Fruit fly (Drosophila melanogaster): ENCODE measurements around the gene CG4592.

Gene CG4592

DNA sequence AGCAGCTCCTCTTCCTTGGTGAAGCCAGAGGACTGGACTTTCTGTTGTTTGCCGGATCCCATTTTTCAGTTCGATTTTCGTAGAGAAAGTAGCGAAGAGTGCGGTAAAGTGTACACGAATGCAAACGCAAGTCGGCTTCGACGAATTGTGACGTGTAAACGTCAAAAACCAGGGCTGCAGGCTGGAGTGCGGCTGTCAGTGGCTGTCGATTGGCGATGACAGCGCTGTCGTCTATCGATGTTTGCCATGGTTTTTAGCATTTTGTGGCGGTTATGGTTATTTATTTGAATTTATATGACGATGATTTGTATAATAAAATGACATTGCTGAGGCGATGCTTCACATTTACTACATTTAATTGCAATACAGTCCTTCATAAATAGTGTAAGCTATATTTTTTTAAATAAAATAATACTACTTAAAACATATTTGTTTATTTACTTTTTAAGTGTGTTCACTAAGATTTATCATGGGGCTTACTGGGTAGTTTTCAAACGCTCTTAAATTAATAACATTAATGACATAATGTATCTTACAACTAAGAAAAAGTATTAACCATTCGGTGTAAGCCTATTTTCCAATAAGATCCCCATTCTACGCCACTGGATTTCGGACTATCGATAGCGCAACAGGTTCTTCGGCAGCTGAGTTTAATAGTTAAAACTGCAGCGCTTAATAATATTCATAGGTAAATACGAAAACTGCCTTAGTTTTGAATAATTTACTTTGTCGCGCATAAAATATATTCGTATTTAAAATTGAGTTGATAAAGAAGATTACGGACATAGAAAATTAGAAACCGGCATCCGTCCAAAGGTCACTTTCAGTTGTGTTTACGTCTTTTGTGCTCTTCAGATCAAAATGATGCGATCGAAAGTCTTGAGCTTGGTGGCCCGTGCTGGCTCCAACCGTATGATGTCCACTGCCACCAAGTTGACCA lies 3.1 kb upstream of the CG4592 start, which contains the start of the genes CG5885 and CG4598:
Gene CG5885, minus strand, starts transcription at position 311 of the 940 bp plus-strand sequence.
Gene CG4598, plus strand, starts transcription at position 599 of the 940 bp plus-strand sequence.
- peak; percentile 40 for TF ChIP-seq tup (GFP tag; optimal IDR thresholded peaks at IDR 0.05)
- peak; percentile 99 for TF ChIP-seq D19A (tag; optimal IDR thresholded peaks at IDR 0.05)
- no peak for TF ChIP-seq disco-r (GFP tag; optimal IDR thresholded peaks at IDR 0.05)
- peak; percentile 15 for TF ChIP-seq Bteb2 (GFP tag; optimal IDR thresholded peaks at IDR 0.05)
- peak; percentile 59 for TF ChIP-seq kah (GFP tag; optimal IDR thresholded peaks at IDR 0.05)
- TF ChIP-seq Hey (tag; optimal IDR thresholded peaks at IDR 0.05): no peak
- TF ChIP-seq TFAM (GFP tag; optimal IDR thresholded peaks at IDR 0.05): no peak
- no peak for TF ChIP-seq CG17568 (GFP tag; optimal IDR thresholded peaks at IDR 0.05)
- TF ChIP-seq bbx (GFP tag; IDR thresholded peaks at IDR 0.05; ENCODE audit: partially characterized antibody): peak; percentile 81
- TF ChIP-seq Dbx (GFP tag; IDR thresholded peaks at IDR 0.05): peak; percentile 80
- TF ChIP-seq Taf1 (GFP tag; IDR thresholded peaks at IDR 0.05): peak; percentile 55; the same call in 1 of the 2 replicates
- peak; percentile 59 for TF ChIP-seq caup (GFP tag; optimal IDR thresholded peaks at IDR 0.05; ENCODE audit: severe bottlenecking)
- peak; percentile 59 for TF ChIP-seq Fer3 (tag; optimal IDR thresholded peaks at IDR 0.05)
- TF ChIP-seq CG9932 (GFP tag; IDR thresholded peaks at IDR 0.05): peak; percentile 82
- TF ChIP-seq peb (GFP tag; IDR thresholded peaks at IDR 0.05): no peak
- TF ChIP-seq B-H1 (GFP tag; IDR thresholded peaks at IDR 0.05): no peak
- peak; percentile 69 for TF ChIP-seq CG18619 (GFP tag; optimal IDR thresholded peaks at IDR 0.05)
- no peak for TF ChIP-seq Neu2 (GFP tag; optimal IDR thresholded peaks at IDR 0.05; ENCODE audit: borderline replicate concordance)
- no peak for TF ChIP-seq CG11093 (GFP tag; IDR thresholded peaks at IDR 0.05)
- no peak for TF ChIP-seq CG5953 (GFP tag; IDR thresholded peaks at IDR 0.05)
- no peak for TF ChIP-seq Hand (GFP tag; optimal IDR thresholded peaks at IDR 0.05)
- TF ChIP-seq hbn (GFP tag; IDR thresholded peaks at IDR 0.05; ENCODE audit: partially characterized antibody): peak; percentile 68
- no peak; the same call in 1 of the 2 replicates for TF ChIP-seq sim (GFP tag; IDR thresholded peaks at IDR 0.05)
- TF ChIP-seq lola (GFP tag; optimal IDR thresholded peaks at IDR 0.05): peak in 1 of 3 experiments; percentile 71
- TF ChIP-seq CG8924 (tag; optimal IDR thresholded peaks at IDR 0.05): peak; percentile 71
- peak; percentile 46 for TF ChIP-seq Sin3A (optimal IDR thresholded peaks at IDR 0.05)
- no peak for TF ChIP-seq pros (GFP tag; optimal IDR thresholded peaks at IDR 0.05)
- TF ChIP-seq CG17612 (GFP tag; IDR thresholded peaks at IDR 0.05): no peak
- TF ChIP-seq esg (GFP tag; conservative IDR thresholded peaks at IDR 0.05): peak; percentile 37; the same call in 1 of the 2 replicates
- no peak for TF ChIP-seq Nf-YA (GFP tag; IDR thresholded peaks at IDR 0.05)
- peak; percentile 19; the same call in 1 of the 3 replicates for TF ChIP-seq Optix (GFP tag; IDR thresholded peaks at IDR 0.05)
- TF ChIP-seq CG7271 (tag; optimal IDR thresholded peaks at IDR 0.05): no peak
- TF ChIP-seq nerfin-2 (GFP tag; IDR thresholded peaks at IDR 0.05; ENCODE audit: partially characterized antibody): peak; percentile 69; the same call in 1 of the 2 replicates
- peak; percentile 34 for TF ChIP-seq CG9817 (tag; optimal IDR thresholded peaks at IDR 0.05)
- peak; percentile 85 for TF ChIP-seq Med (GFP tag)
- peak; percentile 49 for TF ChIP-seq CG17359 (tag; optimal IDR thresholded peaks at IDR 0.05)
- TF ChIP-seq dmrt11E (tag; optimal IDR thresholded peaks at IDR 0.05): peak; percentile 45
- no peak for TF ChIP-seq CG4404 (GFP tag; IDR thresholded peaks at IDR 0.05)
- TF ChIP-seq ro (GFP tag; IDR thresholded peaks at IDR 0.05): no peak
- TF ChIP-seq dan (GFP tag; IDR thresholded peaks at IDR 0.05): no peak
- peak; percentile 44; the same call in 1 of the 3 replicates for TF ChIP-seq so (GFP tag; IDR thresholded peaks at IDR 0.05)
- 0 out of 2 replicates have a peak, but pooled peaks have one; percentile 37 for TF ChIP-seq CG2129 (GFP tag; IDR thresholded peaks at IDR 0.05; ENCODE audit: partially characterized antibody)
- TF ChIP-seq CG11696 (GFP tag; IDR thresholded peaks at IDR 0.05): 0 out of 2 replicates have a peak, but pooled peaks have one; percentile 28
- peak; percentile 41; the same call in 1 of the 3 replicates for TF ChIP-seq CG11560 (tag; IDR thresholded peaks at IDR 0.05)
- TF ChIP-seq Ets97D (GFP tag; optimal IDR thresholded peaks at IDR 0.05): peak; percentile 87
- TF ChIP-seq MTF-1 (GFP tag; optimal IDR thresholded peaks at IDR 0.05; ENCODE audit: borderline replicate concordance): no peak
- peak; percentile 65; the same call in 1 of the 2 replicates for TF ChIP-seq H2.0 (GFP tag; IDR thresholded peaks at IDR 0.05)
